Worm (Caenorhabditis elegans) whole organism, L4 larva: ENCODE measurements around the gene vps-53.

ENCODE experiments used
- F37D6.2 ChIP-seq: sonication (generic microtip); optimal IDR thresholded peaks from 2 replicates; lab custom pipeline; 2016; ENCODE audit warnings: mild to moderate bottlenecking, missing genetic modification characterization, missing compliant biosample characterization
- F49E8.2 ChIP-seq: sonication (generic microtip); optimal IDR thresholded peaks from 2 replicates; lab custom pipeline; 2016; ENCODE audit warnings: missing compliant biosample characterization, mild to moderate bottlenecking, missing genetic modification characterization, borderline replicate concordance
- T26A8.4 ChIP-seq: fragments of 200-800 bp; sonication (Bioruptor generic); IDR thresholded peaks from 2 replicates; pipeline ENCODE4 v1.3.6; 2022; ENCODE audit warnings: missing genetic modification characterization, missing compliant biosample characterization
- Y105C5A.15 ChIP-seq: fragments of 200-800 bp; sonication (Bioruptor generic); IDR thresholded peaks from 2 replicates; pipeline ENCODE4 v1.3.6; 2022; ENCODE audit warnings: missing genetic modification characterization, missing compliant biosample characterization
- Y48G9A.11 ChIP-seq: fragments of 200-800 bp; sonication (Bioruptor generic); IDR thresholded peaks from 2 replicates; pipeline ENCODE4 v1.3.6; 2022; ENCODE audit warnings: missing genetic modification reagents, missing genetic modification characterization, missing compliant biosample characterization
- attf-4 ChIP-seq: sonication (generic microtip); optimal IDR thresholded peaks from 3 replicates; lab custom pipeline; 2017; ENCODE audit warnings: missing biosample characterization, missing genetic modification characterization
- ceh-20 ChIP-seq: fragments of 200-800 bp; sonication (Bioruptor generic); IDR thresholded peaks from 2 replicates; pipeline ENCODE4 v1.3.6; 2022; ENCODE audit warnings: missing genetic modification reagents, missing genetic modification characterization, missing compliant biosample characterization
- ceh-32 ChIP-seq: sonication (generic microtip); optimal IDR thresholded peaks from 2 replicates; lab custom pipeline; 2016; ENCODE audit warnings: mild to moderate bottlenecking, missing genetic modification characterization, missing compliant biosample characterization; ENCODE audit not compliant: poor library complexity
- ceh-62 ChIP-seq: sonication (generic microtip); optimal IDR thresholded peaks from 2 replicates; lab custom pipeline; 2017; ENCODE audit warnings: missing biosample characterization, missing genetic modification characterization
- daf-16 ChIP-seq, 3 experiments: sonication (generic microtip); optimal IDR thresholded peaks; 2 replicates each; lab custom pipeline; 2016 to 2017; ENCODE audit warnings: missing genetic modification characterization in 3 of 3, missing genetic modification reagents in 3 of 3, mild to moderate bottlenecking in 2 of 3, missing compliant biosample characterization in 2 of 3, missing biosample characterization in 1 of 3, moderate library complexity in 1 of 3
- daf-19 ChIP-seq: fragments of 200-800 bp; sonication (Bioruptor generic); conservative IDR thresholded peaks from 2 replicates; pipeline ENCODE4 v1.3.6; 2022; ENCODE audit warnings: missing genetic modification characterization, missing compliant biosample characterization
- daf-8 ChIP-seq: fragments of 200-800 bp; sonication (Bioruptor generic); IDR thresholded peaks from 2 replicates; pipeline ENCODE4 v1.3.6; 2022; ENCODE audit warnings: missing genetic modification characterization, missing compliant biosample characterization
- dmd-6 ChIP-seq: fragments of 200-800 bp; sonication (Bioruptor generic); IDR thresholded peaks from 2 replicates; pipeline ENCODE4 v1.3.6; 2022; ENCODE audit warnings: missing genetic modification reagents, missing genetic modification characterization, missing compliant biosample characterization
- dve-1 ChIP-seq: sonication (generic microtip); optimal IDR thresholded peaks from 2 replicates; lab custom pipeline; 2017; ENCODE audit warnings: antibody characterized with exemption, mild to moderate bottlenecking, missing genetic modification characterization, missing compliant biosample characterization; ENCODE audit not compliant: insufficient read depth
- egl-27 ChIP-seq: sonication (generic microtip); optimal IDR thresholded peaks from 3 replicates; lab custom pipeline; 2017; ENCODE audit warnings: missing biosample characterization, missing genetic modification reagents, missing genetic modification characterization
- fkh-10 ChIP-seq: fragments of 150-350 bp; optimal IDR thresholded peaks from 2 replicates; lab custom pipeline; 2014; ENCODE audit warnings: missing biosample characterization, missing genetic modification reagents, missing genetic modification characterization
- gei-8 ChIP-seq: fragments of 200-800 bp; sonication (Bioruptor generic); optimal IDR thresholded peaks from 2 replicates; lab custom pipeline; 2018; ENCODE audit warnings: mild to moderate bottlenecking, missing genetic modification characterization, missing compliant biosample characterization
- hlh-11 ChIP-seq: fragments of 200-800 bp; sonication (Bioruptor generic); optimal IDR thresholded peaks from 2 replicates; lab custom pipeline; 2018; ENCODE audit warnings: mild to moderate bottlenecking, missing genetic modification characterization, missing compliant biosample characterization
- hmg-1.1 ChIP-seq: fragments of 200-800 bp; sonication (Bioruptor generic); IDR thresholded peaks from 2 replicates; pipeline ENCODE4 v1.3.6; 2022; ENCODE audit warnings: missing genetic modification reagents, missing genetic modification characterization, missing compliant biosample characterization
- lin-15B ChIP-seq: fragments of 150-350 bp; sonication (generic microtip); optimal IDR thresholded peaks from 3 replicates; lab custom pipeline; 2014; ENCODE audit warnings: missing biosample characterization, missing genetic modification characterization
- lir-3 ChIP-seq: sonication (generic microtip); optimal IDR thresholded peaks from 2 replicates; lab custom pipeline; 2016; ENCODE audit warnings: mild to moderate bottlenecking, missing genetic modification characterization, missing compliant biosample characterization
- lsy-2 ChIP-seq, 2 experiments: fragments of 150-350 bp in 1 of 2; sonication (generic microtip) in 1 of 2; optimal IDR thresholded peaks; 2 replicates each; lab custom pipeline; 2014 to 2017; ENCODE audit warnings: missing biosample characterization in 2 of 2, missing genetic modification characterization in 2 of 2
- madf-9 ChIP-seq: fragments of 200-800 bp; sonication (Bioruptor generic); conservative IDR thresholded peaks from 2 replicates; pipeline ENCODE4 v1.3.6; 2022; ENCODE audit warnings: missing genetic modification reagents, missing genetic modification characterization, missing compliant biosample characterization
- mdl-1 ChIP-seq, 2 experiments: fragments of 150-350 bp in 1 of 2; sonication (generic microtip) in 1 of 2; optimal IDR thresholded peaks; 2 replicates each; lab custom pipeline; 2014 to 2017; ENCODE audit warnings: missing biosample characterization in 2 of 2, missing genetic modification characterization in 2 of 2
- mdt-29 ChIP-seq: fragments of 200-800 bp; sonication (Bioruptor generic); IDR thresholded peaks from 2 replicates; pipeline ENCODE4 v1.3.6; 2022; ENCODE audit warnings: missing genetic modification reagents, missing genetic modification characterization, missing compliant biosample characterization
- mep-1 ChIP-seq: fragments of 150-350 bp; sonication (generic microtip); optimal IDR thresholded peaks from 3 replicates; lab custom pipeline; 2014; ENCODE audit warnings: missing biosample characterization, missing genetic modification characterization
- mxl-2 ChIP-seq: fragments of 200-800 bp; sonication (Bioruptor generic); conservative IDR thresholded peaks from 2 replicates; pipeline ENCODE4 v1.3.6; 2022; ENCODE audit warnings: missing genetic modification reagents, missing genetic modification characterization, missing compliant biosample characterization
- mxl-3 ChIP-seq: fragments of 200-800 bp; sonication (Bioruptor generic); optimal IDR thresholded peaks from 2 replicates; lab custom pipeline; 2018; ENCODE audit warnings: mild to moderate bottlenecking, missing genetic modification characterization, missing compliant biosample characterization
- nhr-102 ChIP-seq: sonication (generic microtip); optimal IDR thresholded peaks from 2 replicates; lab custom pipeline; 2016; ENCODE audit warnings: mild to moderate bottlenecking, missing genetic modification characterization, moderate library complexity, missing compliant biosample characterization
- nhr-111 ChIP-seq: fragments of 200-800 bp; sonication (Bioruptor generic); optimal IDR thresholded peaks from 2 replicates; lab custom pipeline; 2018; ENCODE audit warnings: mild to moderate bottlenecking, missing genetic modification characterization, missing compliant biosample characterization
- nhr-28 ChIP-seq: fragments of 150-350 bp; optimal IDR thresholded peaks from 2 replicates; lab custom pipeline; 2014; ENCODE audit warnings: missing biosample characterization, missing genetic modification characterization
- nhr-41 ChIP-seq: fragments of 200-800 bp; sonication (Bioruptor generic); IDR thresholded peaks from 2 replicates; pipeline ENCODE4 v1.3.6; 2022; ENCODE audit warnings: missing genetic modification reagents, missing genetic modification characterization, missing compliant biosample characterization
- nhr-48 ChIP-seq: sonication (generic microtip); optimal IDR thresholded peaks from 2 replicates; lab custom pipeline; 2016; ENCODE audit warnings: mild to moderate bottlenecking, missing genetic modification characterization, missing compliant biosample characterization
- nhr-6 ChIP-seq: fragments of 150-350 bp; optimal IDR thresholded peaks from 2 replicates; lab custom pipeline; 2014; ENCODE audit warnings: missing biosample characterization, missing genetic modification characterization
- nhr-77 ChIP-seq: fragments of 150-350 bp; optimal IDR thresholded peaks from 2 replicates; lab custom pipeline; 2014; ENCODE audit warnings: missing biosample characterization, missing genetic modification characterization
- pha-4 ChIP-seq, 2 experiments: fragments of 150-350 bp in 1 of 2; fragments of 200-800 bp in 1 of 2; sonication (Bioruptor generic) in 1 of 2; IDR thresholded peaks in 1 of 2; optimal IDR thresholded peaks in 1 of 2; 2 replicates each; pipeline versions ENCODE4 v1.3.6 to Lab custom; 2014 to 2022; ENCODE audit warnings: missing genetic modification characterization in 2 of 2, missing genetic modification reagents in 2 of 2, missing biosample characterization in 1 of 2, missing compliant biosample characterization in 1 of 2
- php-3 ChIP-seq: fragments of 200-800 bp; sonication (Bioruptor generic); IDR thresholded peaks from 2 replicates; pipeline ENCODE4 v1.3.6; 2022; ENCODE audit warnings: missing genetic modification reagents, missing genetic modification characterization, missing compliant biosample characterization
- rbr-2 ChIP-seq: sonication (generic microtip); optimal IDR thresholded peaks from 2 replicates; lab custom pipeline; 2016; ENCODE audit warnings: missing genotype, missing genetic modification characterization, missing compliant biosample characterization
- snpc-4 ChIP-seq: fragments of 150-350 bp; optimal IDR thresholded peaks from 2 replicates; lab custom pipeline; 2014; ENCODE audit warnings: missing biosample characterization, missing genetic modification characterization
- spr-1 ChIP-seq: sonication (generic microtip); optimal IDR thresholded peaks from 2 replicates; lab custom pipeline; 2016; ENCODE audit warnings: mild to moderate bottlenecking, missing genetic modification characterization, missing compliant biosample characterization
- spr-3 ChIP-seq: fragments of 200-800 bp; sonication (Bioruptor generic); optimal IDR thresholded peaks from 2 replicates; lab custom pipeline; 2018; ENCODE audit warnings: mild to moderate bottlenecking, missing genetic modification characterization, missing compliant biosample characterization
- unc-39 ChIP-seq: sonication (generic microtip); optimal IDR thresholded peaks from 2 replicates; lab custom pipeline; 2017; ENCODE audit warnings: missing biosample characterization, missing genetic modification characterization
- unc-62 ChIP-seq, 3 experiments: fragments of 150-350 bp in 1 of 3; sonication (generic microtip); optimal IDR thresholded peaks in 2 of 3; peaks in 1 of 3; 1 replicate in 1 of 3; 2 replicates in 2 of 3; lab custom pipeline; 2014 to 2017; ENCODE audit warnings: missing biosample characterization in 3 of 3, missing genetic modification characterization in 3 of 3, missing genetic modification reagents in 3 of 3, missing genotype in 1 of 3
- vab-7 ChIP-seq: fragments of 200-800 bp; sonication (Bioruptor generic); IDR thresholded peaks from 2 replicates; pipeline ENCODE4 v1.3.6; 2022; ENCODE audit warnings: missing genetic modification reagents, missing genetic modification characterization, missing compliant biosample characterization
- zip-2 ChIP-seq: fragments of 150-350 bp; optimal IDR thresholded peaks from 2 replicates; lab custom pipeline; 2014; ENCODE audit warnings: missing biosample characterization, missing genetic modification characterization
- ztf-11 ChIP-seq: fragments of 150-350 bp; optimal IDR thresholded peaks from 2 replicates; lab custom pipeline; 2014; ENCODE audit warnings: missing biosample characterization, missing genetic modification characterization

Gene vps-53

DNA sequence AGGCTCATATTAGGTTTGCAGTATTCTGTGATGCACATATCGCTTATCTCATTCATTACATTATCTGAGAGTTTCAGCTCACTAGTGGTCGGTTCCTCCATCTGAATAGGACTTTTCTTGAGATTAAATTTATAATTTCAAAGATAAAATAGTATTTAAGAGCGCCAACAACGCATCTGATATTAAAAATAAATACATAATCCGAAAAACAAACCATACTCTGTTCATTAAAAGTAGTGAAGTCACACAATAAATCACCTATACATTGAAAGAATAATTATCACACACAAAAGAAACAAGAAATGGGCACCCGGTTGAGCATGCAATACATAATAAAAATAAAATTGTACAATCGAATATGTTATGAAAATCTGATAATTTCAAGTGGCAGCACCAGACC is at the start of gene vps-53:
Gene vps-53, minus strand, starts transcription at position 101 of the 400 bp plus-strand sequence.
- TF ChIP-seq ceh-32 (tag; lab: Kevin White, UChicago) (no peak), unc-39 (tag; lab: Kevin White, UChicago) (no peak), vab-7 (GFP tag; lab: Robert Waterston, UW) (no peak), daf-16 (GFP tag; optimal IDR thresholded peaks at IDR 0.05; lab: Kevin White, UChicago) (no peak), daf-16 (tag; optimal IDR thresholded peaks at IDR 0.05; lab: Kevin White, UChicago) (no peak), ztf-11 (tag; lab: Kevin White, UChicago) (no peak)

DNA sequence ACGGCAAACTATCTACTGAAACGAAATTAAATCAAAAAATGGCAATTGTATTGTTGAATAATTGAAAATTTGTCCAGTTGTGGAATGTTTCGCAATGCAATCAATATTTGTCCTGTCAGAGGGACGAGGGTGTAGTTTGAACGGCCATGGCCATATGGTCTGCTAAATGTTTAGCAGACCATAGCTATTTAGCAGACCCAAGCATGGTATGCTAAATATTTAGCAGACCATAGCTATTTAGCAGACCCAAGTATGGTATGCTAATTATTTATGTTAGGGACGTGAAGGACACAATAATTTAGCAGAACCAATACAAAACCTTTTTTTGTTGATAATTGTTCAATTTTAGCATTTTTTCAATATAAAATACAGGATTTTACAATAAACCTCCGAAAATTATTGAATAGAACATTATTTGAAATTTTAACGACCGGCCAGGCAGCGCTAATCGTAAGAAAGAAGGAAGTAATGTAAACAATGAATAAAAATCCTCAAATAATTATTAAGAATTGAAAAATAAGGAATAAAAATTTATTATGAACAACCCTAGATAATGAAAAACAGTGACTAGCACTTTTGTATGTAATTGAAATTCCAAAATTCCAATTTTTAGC is 47.8 kb upstream of the vps-53 start, which contains the start of gene riok-3:
Gene riok-3, minus strand, starts transcription at position 15 of the 614 bp plus-strand sequence.
- TF ChIP-seq ztf-11 (tag; lab: Kevin White, UChicago) (no peak), madf-9 (GFP tag; lab: Robert Waterston, UW) (no peak), nhr-6 (tag; lab: Kevin White, UChicago) (no peak), zip-2 (tag; lab: Kevin White, UChicago) (peak; percentile 87), nhr-41 (GFP tag; lab: Robert Waterston, UW) (no peak), attf-4 (tag; lab: Kevin White, UChicago) (no peak), dve-1 (tag; lab: Kevin White, UChicago) (peak; percentile 1), snpc-4 (no peak), pha-4 (GFP tag; IDR thresholded peaks at IDR 0.05; lab: Robert Waterston, UW) (no peak), pha-4 (tag; optimal IDR thresholded peaks at IDR 0.05; lab: Kevin White, UChicago) (no peak), ceh-32 (tag; lab: Kevin White, UChicago) (no peak), F37D6.2 (tag; lab: Kevin White, UChicago) (no peak), spr-3 (no peak), spr-1 (tag; lab: Kevin White, UChicago) (no peak), ceh-62 (tag; lab: Kevin White, UChicago) (no peak), nhr-77 (tag; lab: Kevin White, UChicago) (peak; percentile 39), Y105C5A.15 (GFP tag; lab: Robert Waterston, UW) (no peak), lir-3 (no peak), nhr-28 (tag; lab: Kevin White, UChicago) (peak; percentile 12), daf-8 (GFP tag; lab: Robert Waterston, UW) (no peak), lsy-2 (tag; optimal IDR thresholded peaks at IDR 0.05; lab: Kevin White, UChicago) (peak in 1 of 2 experiments; percentile 51), ceh-20 (GFP tag; lab: Robert Waterston, UW) (no peak), mxl-3 (GFP tag; lab: Kevin White, UChicago) (no peak), rbr-2 (tag; lab: Kevin White, UChicago) (no peak), nhr-48 (tag; lab: Kevin White, UChicago) (no peak), nhr-111 (GFP tag; lab: Kevin White, UChicago) (no peak), daf-19 (GFP tag; lab: Robert Waterston, UW) (no peak), hlh-11 (tag; lab: Kevin White, UChicago) (peak; percentile 1), hmg-1.1 (GFP tag; lab: Robert Waterston, UW) (no peak), unc-62 (GFP tag; optimal IDR thresholded peaks at IDR 0.05 in 1 of 2; lab: Kevin White, UChicago) (peak in 1 of 2 experiments; percentile 25), unc-62 (tag; optimal IDR thresholded peaks at IDR 0.05; lab: Kevin White, UChicago) (no peak), mxl-2 (GFP tag; lab: Robert Waterston, UW) (no peak), Y48G9A.11 (GFP tag; lab: Robert Waterston, UW) (no peak), nhr-102 (peak; percentile 35), fkh-10 (GFP tag; lab: Kevin White, UChicago) (no peak), mep-1 (tag; lab: Kevin White, UChicago) (peak; percentile 33), dmd-6 (GFP tag; lab: Robert Waterston, UW) (no peak), mdl-1 (tag; optimal IDR thresholded peaks at IDR 0.05; lab: Kevin White, UChicago) (no peak), F49E8.2 (tag; lab: Kevin White, UChicago) (no peak), lin-15B (no peak), egl-27 (tag; lab: Kevin White, UChicago) (no peak), gei-8 (peak; percentile 18), vab-7 (GFP tag; lab: Robert Waterston, UW) (no peak), mdt-29 (GFP tag; lab: Robert Waterston, UW) (0 out of 2 replicates have a peak, but pooled peaks have one; percentile 8), php-3 (GFP tag; lab: Robert Waterston, UW) (peak; percentile 55; the same call in 1 of the 2 replicates), T26A8.4 (GFP tag; lab: Robert Waterston, UW) (peak; percentile 78)
